Fruit fly (Drosophila melanogaster) whole organism, embryonic: Measurements from ENCODE around the gene CG18268.

Experiments used
- Asciz ChIP-seq: fragments of 200-800 bp; sonication (Bioruptor generic); optimal IDR thresholded peaks from 2 replicates; lab custom pipeline; 2017; ENCODE audit warnings: missing biosample characterization, mild to moderate bottlenecking, missing genetic modification characterization, missing genetic modification reagents
- BtbVII ChIP-seq: fragments of 200-800 bp; sonication (Bioruptor generic); optimal IDR thresholded peaks from 3 replicates; lab custom pipeline; 2017; ENCODE audit warnings: missing biosample characterization, mild to moderate bottlenecking, missing genetic modification characterization
- CG11560 ChIP-seq: fragments of 200-800 bp; sonication (Bioruptor generic); IDR thresholded peaks from 3 replicates; pipeline ENCODE4 v1.3.6; 2022; ENCODE audit warnings: missing biosample characterization, missing genetic modification characterization
- CG12071 ChIP-seq: fragments of 200-800 bp; sonication (Bioruptor generic); optimal IDR thresholded peaks from 3 replicates; lab custom pipeline; 2018; ENCODE audit warnings: missing biosample characterization, mild to moderate bottlenecking, missing genetic modification characterization
- CG12236 ChIP-seq: fragments of 200-800 bp; sonication (Bioruptor generic); optimal IDR thresholded peaks from 2 replicates; lab custom pipeline; 2016; ENCODE audit warnings: missing biosample characterization, missing genetic modification characterization
- CG12299 ChIP-seq: fragments of 200-800 bp; sonication (Bioruptor generic); optimal IDR thresholded peaks from 2 replicates; lab custom pipeline; 2018; ENCODE audit warnings: missing biosample characterization, mild to moderate bottlenecking, missing genetic modification characterization
- CG12659 ChIP-seq: fragments of 200-800 bp; sonication (Bioruptor generic); optimal IDR thresholded peaks from 3 replicates; lab custom pipeline; 2017; ENCODE audit warnings: mild to moderate bottlenecking, missing biosample characterization, missing genetic modification reagents, missing genetic modification characterization
- CG14050 ChIP-seq: fragments of 200-800 bp; sonication (Bioruptor generic); IDR thresholded peaks from 3 replicates; pipeline ENCODE4 v1.3.6; 2022; ENCODE audit warnings: missing biosample characterization, missing genetic modification characterization
- CG2116 ChIP-seq: fragments of 200-800 bp; sonication (Bioruptor generic); optimal IDR thresholded peaks from 3 replicates; lab custom pipeline; 2018; ENCODE audit warnings: missing biosample characterization, mild to moderate bottlenecking, missing genetic modification characterization
- CG30403 ChIP-seq: fragments of 200-800 bp; sonication (Bioruptor generic); optimal IDR thresholded peaks from 3 replicates; lab custom pipeline; 2016; ENCODE audit warnings: missing biosample characterization, missing genetic modification characterization
- CG31388 ChIP-seq: fragments of 200-800 bp; sonication (Bioruptor generic); optimal IDR thresholded peaks from 2 replicates; lab custom pipeline; 2016; ENCODE audit warnings: missing biosample characterization, missing genetic modification characterization
- CG34224 ChIP-seq: fragments of 200-800 bp; sonication (Bioruptor generic); IDR thresholded peaks from 3 replicates; pipeline ENCODE4 v1.3.6; 2022; ENCODE audit warnings: missing biosample characterization, missing genetic modification characterization; ENCODE audit not compliant: partially characterized antibody
- CG43689 ChIP-seq: fragments of 200-800 bp; sonication (Bioruptor generic); IDR thresholded peaks from 2 replicates; pipeline ENCODE4 v1.3.6; 2022; ENCODE audit warnings: missing biosample characterization, missing genetic modification characterization
- CG4707 ChIP-seq: fragments of 200-800 bp; sonication (Bioruptor generic); optimal IDR thresholded peaks from 2 replicates; lab custom pipeline; 2018; ENCODE audit warnings: missing biosample characterization, mild to moderate bottlenecking, missing genetic modification characterization, moderate library complexity
- CG5180 ChIP-seq: fragments of 200-800 bp; sonication (Bioruptor generic); optimal IDR thresholded peaks from 3 replicates; lab custom pipeline; 2017; ENCODE audit warnings: missing biosample characterization, missing genetic modification characterization, mild to moderate bottlenecking, moderate library complexity, missing genetic modification reagents
- CG6683 ChIP-seq: fragments of 200-800 bp; sonication (Bioruptor generic); optimal IDR thresholded peaks from 2 replicates; lab custom pipeline; 2017; ENCODE audit warnings: missing biosample characterization, mild to moderate bottlenecking, missing genetic modification characterization, missing genetic modification reagents
- CG8359 ChIP-seq: fragments of 200-800 bp; sonication (Bioruptor generic); optimal IDR thresholded peaks from 2 replicates; lab custom pipeline; 2017; ENCODE audit warnings: missing biosample characterization, mild to moderate bottlenecking, missing genetic modification characterization, borderline replicate concordance
- CG9932 ChIP-seq: fragments of 200-800 bp; sonication (Bioruptor generic); IDR thresholded peaks from 2 replicates; pipeline ENCODE4 v1.3.6; 2022; ENCODE audit warnings: missing biosample characterization, missing genetic modification characterization
- CTCF ChIP-seq: fragments of 200-800 bp; sonication (Bioruptor generic); optimal IDR thresholded peaks from 2 replicates; lab custom pipeline; 2017; ENCODE audit warnings: missing biosample characterization, mild to moderate bottlenecking, missing genetic modification characterization, moderate library complexity
- D ChIP-seq, 2 experiments: fragments of 200-800 bp in 1 of 2; fragments of >200 bp in 1 of 2; sonication (Bioruptor generic) in 1 of 2; optimal IDR thresholded peaks; 2 replicates in 1 of 2; 3 replicates in 1 of 2; lab custom pipeline; 2017; ENCODE audit warnings: mild to moderate bottlenecking in 1 of 2, missing biosample characterization in 1 of 2, missing genetic modification characterization in 1 of 2, missing genetic modification reagents in 1 of 2
- Dbx ChIP-seq: fragments of 200-800 bp; sonication (Bioruptor generic); IDR thresholded peaks from 3 replicates; pipeline ENCODE4 v1.3.6; 2022; ENCODE audit warnings: missing biosample characterization, missing genetic modification characterization
- Dip2 ChIP-seq: fragments of 200-800 bp; sonication (Bioruptor generic); IDR thresholded peaks from 2 replicates; pipeline ENCODE4 v1.3.6; 2022; ENCODE audit warnings: missing biosample characterization, missing genetic modification characterization
- E2f2 ChIP-seq: fragments of 200-800 bp; sonication (Bioruptor generic); IDR thresholded peaks from 2 replicates; pipeline ENCODE4 v1.3.6; 2022; ENCODE audit warnings: missing biosample characterization, missing genetic modification characterization
- GATAe ChIP-seq: fragments of 200-800 bp; sonication (Bioruptor generic); conservative IDR thresholded peaks from 2 replicates; pipeline ENCODE4 v1.3.6; 2022; ENCODE audit warnings: missing biosample characterization, missing genetic modification characterization
- Hmr ChIP-seq: fragments of 200-800 bp; sonication (Bioruptor generic); optimal IDR thresholded peaks from 3 replicates; lab custom pipeline; 2017; ENCODE audit warnings: mild to moderate bottlenecking, missing biosample characterization, missing genetic modification reagents, missing genetic modification characterization
- Mad ChIP-seq: fragments of 200-800 bp; sonication (Bioruptor generic); optimal IDR thresholded peaks from 2 replicates; lab custom pipeline; 2016; ENCODE audit warnings: missing biosample characterization, missing genetic modification characterization
- Med ChIP-seq: fragments of 200-800 bp; sonication (Bioruptor generic); peaks from one replicate; lab custom pipeline; 2016; ENCODE audit warnings: missing biosample characterization, missing genetic modification characterization, mild to moderate bottlenecking, inconsistent platforms, moderate library complexity
- Neu2 ChIP-seq: fragments of 200-800 bp; sonication (Bioruptor generic); optimal IDR thresholded peaks from 3 replicates; lab custom pipeline; 2016; ENCODE audit warnings: missing biosample characterization, missing genetic modification characterization, borderline replicate concordance
- Scr ChIP-seq: fragments of 200-800 bp; sonication (Bioruptor generic); IDR thresholded peaks from 2 replicates; pipeline ENCODE4 v1.3.6; 2022; ENCODE audit warnings: missing biosample characterization, missing genetic modification characterization; ENCODE audit not compliant: partially characterized antibody
- amos ChIP-seq: fragments of 200-800 bp; sonication (Bioruptor generic); IDR thresholded peaks from 2 replicates; pipeline ENCODE4 v1.3.6; 2022; ENCODE audit warnings: missing biosample characterization, missing genetic modification characterization; ENCODE audit not compliant: partially characterized antibody
- chinmo ChIP-seq: fragments of 200-800 bp; sonication (Bioruptor generic); IDR thresholded peaks from 4 replicates; pipeline ENCODE4 v1.3.6; 2022; ENCODE audit warnings: missing biosample characterization, missing genetic modification characterization; ENCODE audit not compliant: partially characterized antibody
- dmrt11E ChIP-seq: fragments of 200-800 bp; sonication (Bioruptor generic); optimal IDR thresholded peaks from 3 replicates; lab custom pipeline; 2018; ENCODE audit warnings: missing biosample characterization, mild to moderate bottlenecking, missing genetic modification characterization, moderate library complexity
- fd96Cb ChIP-seq: fragments of 200-800 bp; sonication (Bioruptor generic); optimal IDR thresholded peaks from 2 replicates; lab custom pipeline; 2018; ENCODE audit warnings: missing biosample characterization, mild to moderate bottlenecking, missing genetic modification characterization, moderate library complexity
- ind ChIP-seq: fragments of 200-800 bp; sonication (Bioruptor generic); optimal IDR thresholded peaks from 3 replicates; lab custom pipeline; 2016; ENCODE audit warnings: missing biosample characterization, missing genetic modification characterization
- kni ChIP-seq: fragments of 200-800 bp; sonication (Bioruptor generic); optimal IDR thresholded peaks from 3 replicates; lab custom pipeline; 2017; ENCODE audit warnings: mild to moderate bottlenecking, missing biosample characterization, missing genetic modification reagents, missing genetic modification characterization
- knrl ChIP-seq: fragments of 200-800 bp; sonication (Bioruptor generic); IDR thresholded peaks from 3 replicates; pipeline ENCODE4 v1.3.6; 2022; ENCODE audit warnings: missing biosample characterization, missing genetic modification characterization; ENCODE audit not compliant: partially characterized antibody
- lab ChIP-seq: fragments of 200-800 bp; sonication (Bioruptor generic); optimal IDR thresholded peaks from 3 replicates; lab custom pipeline; 2017; ENCODE audit warnings: missing biosample characterization, missing genetic modification characterization, mild to moderate bottlenecking, moderate library complexity, missing genetic modification reagents
- mirr ChIP-seq: fragments of 200-800 bp; sonication (Bioruptor generic); optimal IDR thresholded peaks from 3 replicates; lab custom pipeline; 2018; ENCODE audit warnings: missing biosample characterization, mild to moderate bottlenecking, missing genetic modification characterization
- sd ChIP-seq: fragments of 200-800 bp; sonication (Bioruptor generic); optimal IDR thresholded peaks from 3 replicates; lab custom pipeline; 2018; ENCODE audit warnings: missing biosample characterization, mild to moderate bottlenecking, missing genetic modification characterization, moderate library complexity
- seq ChIP-seq: fragments of 200-800 bp; sonication (Bioruptor generic); IDR thresholded peaks from 2 replicates; pipeline ENCODE4 v1.3.6; 2022; ENCODE audit warnings: missing biosample characterization, missing genetic modification characterization
- sug ChIP-seq: fragments of 200-800 bp; optimal IDR thresholded peaks from 2 replicates; lab custom pipeline; 2019; ENCODE audit warnings: missing biosample characterization, mild to moderate bottlenecking, missing genetic modification characterization, moderate library complexity
- tna ChIP-seq: fragments of 200-800 bp; sonication (Bioruptor generic); IDR thresholded peaks from 2 replicates; pipeline ENCODE4 v1.3.6; 2022; ENCODE audit warnings: missing biosample characterization, missing genetic modification characterization; ENCODE audit not compliant: partially characterized antibody
- tx ChIP-seq: fragments of 200-800 bp; sonication (Bioruptor generic); optimal IDR thresholded peaks from 2 replicates; lab custom pipeline; 2016; ENCODE audit warnings: missing biosample characterization, missing genetic modification characterization
- unc-4 ChIP-seq: fragments of 200-800 bp; sonication (Bioruptor generic); IDR thresholded peaks from 2 replicates; pipeline ENCODE4 v1.3.6; 2022; ENCODE audit warnings: missing biosample characterization, missing genetic modification characterization; ENCODE audit not compliant: partially characterized antibody
- zf30C ChIP-seq: fragments of 200-800 bp; sonication (Bioruptor generic); optimal IDR thresholded peaks from 3 replicates; lab custom pipeline; 2018; ENCODE audit warnings: missing biosample characterization, mild to moderate bottlenecking, missing genetic modification characterization

The CG18268 gene

dm6 chr3R:7809662-7810621 is 5.7 kb upstream of the CG18268 start, which contains the start of the genes CG2993 and sgll (continued):
- TF ChIP-seq CG12071 (GFP tag; lab: Kevin White, UChicago), result peak; percentile 49
- peak; percentile 72 for TF ChIP-seq seq (GFP tag; lab: Robert Waterston, UW)
- no peak for TF ChIP-seq tna
- peak; percentile 75 for TF ChIP-seq zf30C (GFP tag; lab: Kevin White, UChicago)
- peak; percentile 39 for TF ChIP-seq CG5180 (GFP tag; lab: Kevin White, UChicago)
- TF ChIP-seq Scr (GFP tag; lab: Robert Waterston, UW), result no peak
- peak; percentile 46; the same call in 1 of the 3 replicates for TF ChIP-seq knrl (GFP tag; lab: Robert Waterston, UW)
- TF ChIP-seq amos (GFP tag; lab: Robert Waterston, UW), result peak; percentile 54
- peak; percentile 87 for TF ChIP-seq dmrt11E
- TF ChIP-seq Hmr (GFP tag; lab: Kevin White, UChicago), result peak; percentile 94
- TF ChIP-seq CG34224 (GFP tag; lab: Robert Waterston, UW), result no peak
- TF ChIP-seq E2f2 (GFP tag; lab: Robert Waterston, UW), result peak; percentile 60
- TF ChIP-seq CG30403 (GFP tag; lab: Kevin White, UChicago), result peak; percentile 96
- TF ChIP-seq lab (GFP tag; lab: Kevin White, UChicago), result peak; percentile 80
- TF ChIP-seq CG11560, result peak; percentile 87
- no peak for TF ChIP-seq D (optimal IDR thresholded peaks at IDR 0.05; lab: Kevin White, UChicago)
- TF ChIP-seq D (GFP tag; optimal IDR thresholded peaks at IDR 0.05; lab: Kevin White, UChicago), result peak; percentile 80
- peak; percentile 90 for TF ChIP-seq Dip2 (GFP tag; lab: Robert Waterston, UW)
- TF ChIP-seq kni (GFP tag; lab: Kevin White, UChicago), result peak; percentile 68
- TF ChIP-seq CG4707 (GFP tag; lab: Kevin White, UChicago), result peak; percentile 63
- peak; percentile 96 for TF ChIP-seq CG9932 (GFP tag; lab: Robert Waterston, UW)
- TF ChIP-seq CG14050 (GFP tag; lab: Robert Waterston, UW), result peak; percentile 79
- TF ChIP-seq Dbx (GFP tag; lab: Robert Waterston, UW), result peak; percentile 96
- peak; percentile 83 for TF ChIP-seq CG2116 (GFP tag; lab: Kevin White, UChicago)
- no peak for TF ChIP-seq CG6683

- TF ChIP-seq sd (tag; lab: Kevin White, UChicago), result no peak
- TF ChIP-seq chinmo (GFP tag; lab: Robert Waterston, UW), result no peak
- TF ChIP-seq CG43689 (GFP tag; lab: Robert Waterston, UW), result no peak
These were observed 1.5 kb downstream of the CG18268 start, which contains the start of gene CG3014 for dm6 chr3R:7802693-7803092. CG3014 (minus strand) TSS chr3R:7802793.

- TF ChIP-seq CG8359 (GFP tag; lab: Kevin White, UChicago) (no peak), CG12299 (no peak), GATAe (GFP tag; lab: Robert Waterston, UW) (peak; percentile 84), lab (GFP tag; lab: Kevin White, UChicago) (peak; percentile 23), Asciz (no peak), Mad (GFP tag; lab: Kevin White, UChicago) (no peak), ind (no peak), CG12236 (GFP tag; lab: Kevin White, UChicago) (no peak), mirr (GFP tag; lab: Kevin White, UChicago) (peak; percentile 54), CG31388 (no peak), fd96Cb (tag; lab: Kevin White, UChicago) (no peak), CTCF (GFP tag; lab: Kevin White, UChicago) (no peak), CG12659 (GFP tag; lab: Kevin White, UChicago) (no peak), Med (GFP tag; lab: Kevin White, UChicago) (no peak), BtbVII (GFP tag; lab: Kevin White, UChicago) (no peak), Neu2 (GFP tag; lab: Kevin White, UChicago) (no peak), tx (GFP tag; lab: Kevin White, UChicago) (no peak), sug (tag; lab: Kevin White, UChicago) (peak; percentile 100), unc-4 (no peak)
These were observed 5.7 kb downstream of the CG18268 start, which contains the start of gene CG18744 for dm6 chr3R:7798525-7798924. CG18744 (minus strand) TSS chr3R:7798771.
